Fruit fly (Drosophila melanogaster): ENCODE results near the gene ome.

The ome gene

dm6 chr3L:14639778-14640177 is 32.9 kb upstream of the ome start:
- TF ChIP-seq Dll (optimal IDR thresholded peaks at IDR 0.05) = no peak
- TF ChIP-seq usp (GFP tag; optimal IDR thresholded peaks at IDR 0.05) = no peak
- no peak for TF ChIP-seq EcR (GFP tag; optimal IDR thresholded peaks at IDR 0.05)
- no peak for TF ChIP-seq pan (optimal IDR thresholded peaks at IDR 0.05)
- TF ChIP-seq psq (optimal IDR thresholded peaks at IDR 0.05) = no peak
- TF ChIP-seq CG8478 (optimal IDR thresholded peaks at IDR 0.05) = no peak

dm6 chr3L:14640814-14641317 is 31.8 kb upstream of the ome start:
- TF ChIP-seq CG8478 (optimal IDR thresholded peaks at IDR 0.05) (no peak), pan (optimal IDR thresholded peaks at IDR 0.05) (no peak), EcR (GFP tag; optimal IDR thresholded peaks at IDR 0.05) (no peak), Dll (optimal IDR thresholded peaks at IDR 0.05) (no peak), usp (GFP tag; optimal IDR thresholded peaks at IDR 0.05) (no peak), psq (optimal IDR thresholded peaks at IDR 0.05) (no peak)

- TF ChIP-seq usp (GFP tag; optimal IDR thresholded peaks at IDR 0.05) (no peak), CG8478 (optimal IDR thresholded peaks at IDR 0.05) (no peak)
Observed at dm6 chr3L:14641969-14642485, 30.6 kb upstream of the ome start.

dm6 chr3L:14642820-14643219 is 29.8 kb upstream of the ome start:
- TF ChIP-seq usp (GFP tag; optimal IDR thresholded peaks at IDR 0.05) (no peak), pan (optimal IDR thresholded peaks at IDR 0.05) (no peak), Dll (optimal IDR thresholded peaks at IDR 0.05) (no peak), psq (optimal IDR thresholded peaks at IDR 0.05) (no peak), CG8478 (optimal IDR thresholded peaks at IDR 0.05) (no peak), EcR (GFP tag; optimal IDR thresholded peaks at IDR 0.05) (no peak)

- no peak for TF ChIP-seq usp (GFP tag; optimal IDR thresholded peaks at IDR 0.05)
Observed at dm6 chr3L:14643692-14644091, 28.9 kb upstream of the ome start.

- no peak for TF ChIP-seq psq (optimal IDR thresholded peaks at IDR 0.05)
- TF ChIP-seq usp (GFP tag; optimal IDR thresholded peaks at IDR 0.05) = no peak
Observed at dm6 chr3L:14645120-14645519, 27.5 kb upstream of the ome start.

dm6 chr3L:14645934-14646333 is 26.7 kb upstream of the ome start:
- TF ChIP-seq usp (GFP tag; optimal IDR thresholded peaks at IDR 0.05) (no peak), Dll (optimal IDR thresholded peaks at IDR 0.05) (no peak), psq (optimal IDR thresholded peaks at IDR 0.05) (no peak), pan (optimal IDR thresholded peaks at IDR 0.05) (no peak), CG8478 (optimal IDR thresholded peaks at IDR 0.05) (no peak), EcR (GFP tag; optimal IDR thresholded peaks at IDR 0.05) (no peak)

- no peak for TF ChIP-seq EcR (GFP tag; optimal IDR thresholded peaks at IDR 0.05)
- TF ChIP-seq psq (optimal IDR thresholded peaks at IDR 0.05) = no peak
- no peak for TF ChIP-seq CG8478 (optimal IDR thresholded peaks at IDR 0.05)
- TF ChIP-seq usp (GFP tag; optimal IDR thresholded peaks at IDR 0.05) = no peak
- no peak for TF ChIP-seq pan (optimal IDR thresholded peaks at IDR 0.05)
- no peak for TF ChIP-seq Dll (optimal IDR thresholded peaks at IDR 0.05)
Observed at dm6 chr3L:14647210-14647869, 25.3 kb upstream of the ome start.

dm6 chr3L:14648922-14649321 is 23.7 kb upstream of the ome start:
- TF ChIP-seq usp (GFP tag; optimal IDR thresholded peaks at IDR 0.05) (no peak), EcR (GFP tag; optimal IDR thresholded peaks at IDR 0.05) (no peak), psq (optimal IDR thresholded peaks at IDR 0.05) (no peak), CG8478 (optimal IDR thresholded peaks at IDR 0.05) (no peak)

- TF ChIP-seq Dll (optimal IDR thresholded peaks at IDR 0.05) (no peak), usp (GFP tag; optimal IDR thresholded peaks at IDR 0.05) (no peak), psq (optimal IDR thresholded peaks at IDR 0.05) (no peak)
Observed at dm6 chr3L:14650348-14650747, 22.3 kb upstream of the ome start.

dm6 chr3L:14652554-14652953 is 20.1 kb upstream of the ome start:
- no peak for TF ChIP-seq usp (GFP tag; optimal IDR thresholded peaks at IDR 0.05)
- no peak for TF ChIP-seq pan (optimal IDR thresholded peaks at IDR 0.05)
- TF ChIP-seq Dll (optimal IDR thresholded peaks at IDR 0.05) = no peak
- no peak for TF ChIP-seq psq (optimal IDR thresholded peaks at IDR 0.05)
- TF ChIP-seq CG8478 (optimal IDR thresholded peaks at IDR 0.05) = no peak
- TF ChIP-seq EcR (GFP tag; optimal IDR thresholded peaks at IDR 0.05) = no peak

- TF ChIP-seq CG8478 (optimal IDR thresholded peaks at IDR 0.05) (no peak), Dll (optimal IDR thresholded peaks at IDR 0.05) (no peak), EcR (GFP tag; optimal IDR thresholded peaks at IDR 0.05) (peak in 1 of 2 experiments; percentile 1)
Observed at dm6 chr3L:14654737-14655136, 17.9 kb upstream of the ome start.

- TF ChIP-seq usp (GFP tag; optimal IDR thresholded peaks at IDR 0.05) (no peak), EcR (GFP tag; optimal IDR thresholded peaks at IDR 0.05) (no peak), pan (optimal IDR thresholded peaks at IDR 0.05) (no peak), Dll (optimal IDR thresholded peaks at IDR 0.05) (no peak), CG8478 (optimal IDR thresholded peaks at IDR 0.05) (no peak), psq (optimal IDR thresholded peaks at IDR 0.05) (no peak)
Observed at dm6 chr3L:14655178-14655577, 17.5 kb upstream of the ome start.
